Fruit fly (Drosophila melanogaster): Measurements from ENCODE around the gene CG4592.
A peak's percentile ranks its signal among the peaks of the same experiment; 100 is the strongest.

The CG4592 gene

dm6 chr2L:9907320-9908256, 13.8 kb upstream of the CG4592 start (continued):
- TF ChIP-seq CG16813 (GFP tag; IDR thresholded peaks at IDR 0.05; ENCODE audit: partially characterized antibody) (no peak), bab2 (GFP tag; optimal IDR thresholded peaks at IDR 0.05) (no peak), cad (GFP tag; optimal IDR thresholded peaks at IDR 0.05) (no peak), Nf-YC (tag; optimal IDR thresholded peaks at IDR 0.05) (peak; percentile 48), CrebB (tag; optimal IDR thresholded peaks at IDR 0.05) (peak; percentile 43), CG2116 (GFP tag; optimal IDR thresholded peaks at IDR 0.05) (peak; percentile 6), slou (GFP tag; optimal IDR thresholded peaks at IDR 0.05) (no peak), HLH54F (GFP tag; optimal IDR thresholded peaks at IDR 0.05) (no peak), grn (GFP tag; optimal IDR thresholded peaks at IDR 0.05) (peak; percentile 14), CG3407 (GFP tag; optimal IDR thresholded peaks at IDR 0.05) (no peak), CG6254 (GFP tag; optimal IDR thresholded peaks at IDR 0.05) (no peak), D (optimal IDR thresholded peaks at IDR 0.05) (no peak), D (GFP tag; optimal IDR thresholded peaks at IDR 0.05) (no peak), stc (GFP tag; IDR thresholded peaks at IDR 0.05) (no peak), vfl (GFP tag; optimal IDR thresholded peaks at IDR 0.05) (no peak), tna (GFP tag; IDR thresholded peaks at IDR 0.05; ENCODE audit: partially characterized antibody) (no peak), CG13624 (GFP tag; optimal IDR thresholded peaks at IDR 0.05) (peak; percentile 2), MBD-R2 (GFP tag; IDR thresholded peaks at IDR 0.05) (peak; percentile 20; the same call in 1 of the 2 replicates), gcm (GFP tag; optimal IDR thresholded peaks at IDR 0.05) (peak; percentile 9), Lim3 (GFP tag; IDR thresholded peaks at IDR 0.05) (no peak), Deaf1 (tag; optimal IDR thresholded peaks at IDR 0.05) (peak; percentile 52), H2.0 (GFP tag; IDR thresholded peaks at IDR 0.05) (no peak), Usf (GFP tag; optimal IDR thresholded peaks at IDR 0.05) (no peak), h (optimal IDR thresholded peaks at IDR 0.05) (no peak), Fer2 (tag; optimal IDR thresholded peaks at IDR 0.05) (no peak), gfzf (GFP tag; optimal IDR thresholded peaks at IDR 0.05) (no peak), row (GFP tag; IDR thresholded peaks at IDR 0.05) (peak; percentile 26; the same call in 1 of the 3 replicates), CG2712 (tag; optimal IDR thresholded peaks at IDR 0.05) (peak; percentile 18), CG10979 (tag; optimal IDR thresholded peaks at IDR 0.05) (peak; percentile 66), Bdp1 (GFP tag; optimal IDR thresholded peaks at IDR 0.05) (no peak), Spps (tag; optimal IDR thresholded peaks at IDR 0.05) (no peak), sqz (GFP tag; optimal IDR thresholded peaks at IDR 0.05) (peak; percentile 23), Hr51 (GFP tag; optimal IDR thresholded peaks at IDR 0.05) (no peak), oc (tag; optimal IDR thresholded peaks at IDR 0.05) (peak; percentile 37), CG17612 (GFP tag; IDR thresholded peaks at IDR 0.05) (no peak), CG7372 (GFP tag; IDR thresholded peaks at IDR 0.05) (peak; percentile 96), seq (GFP tag; IDR thresholded peaks at IDR 0.05) (no peak), zen2 (GFP tag; IDR thresholded peaks at IDR 0.05; ENCODE audit: partially characterized antibody) (0 out of 3 replicates have a peak, but pooled peaks have one; percentile 32), CG6689 (GFP tag; IDR thresholded peaks at IDR 0.05) (no peak), shn (GFP tag; optimal IDR thresholded peaks at IDR 0.05) (no peak), CoRest (tag; optimal IDR thresholded peaks at IDR 0.05) (no peak), salm (tag; optimal IDR thresholded peaks at IDR 0.05) (no peak), CG7556 (GFP tag; optimal IDR thresholded peaks at IDR 0.05) (no peak), Hr39 (optimal IDR thresholded peaks at IDR 0.05) (no peak), CG3726 (GFP tag; IDR thresholded peaks at IDR 0.05) (0 out of 3 replicates have a peak, but pooled peaks have one; percentile 12), bowl (GFP tag; IDR thresholded peaks at IDR 0.05) (no peak), Opbp (GFP tag; IDR thresholded peaks at IDR 0.05; ENCODE audit: partially characterized antibody) (no peak), CG9215 (GFP tag; IDR thresholded peaks at IDR 0.05) (no peak), CG2199 (GFP tag; IDR thresholded peaks at IDR 0.05) (peak; percentile 67; the same call in 1 of the 3 replicates), jing (GFP tag; optimal IDR thresholded peaks at IDR 0.05) (no peak)
